Worm (Caenorhabditis elegans) whole organism, L3 larva: ENCODE measurements around the gene rpl-36.A.

ENCODE experiments used
- ZK546.5 ChIP-seq: sonication (generic microtip); optimal IDR thresholded peaks from 2 replicates; lab custom pipeline; 2017; ENCODE audit warnings: missing biosample characterization, missing genetic modification characterization
- ceh-82 ChIP-seq: fragments of 150-350 bp; optimal IDR thresholded peaks from 2 replicates; lab custom pipeline; 2014; ENCODE audit warnings: missing biosample characterization, missing genetic modification characterization
- hmg-11 ChIP-seq: sonication (generic microtip); optimal IDR thresholded peaks from 2 replicates; lab custom pipeline; 2016; ENCODE audit warnings: missing genetic modification characterization, missing compliant biosample characterization
- nfya-1 ChIP-seq: sonication (generic microtip); optimal IDR thresholded peaks from 2 replicates; lab custom pipeline; 2017; ENCODE audit warnings: missing genetic modification characterization, mild to moderate bottlenecking, missing compliant biosample characterization, antibody characterized with exemption, moderate library complexity; ENCODE audit not compliant: insufficient read depth
- pha-4 ChIP-seq: fragments of 150-350 bp; optimal IDR thresholded peaks from 2 replicates; lab custom pipeline; 2014; ENCODE audit warnings: missing biosample characterization, missing genetic modification reagents, missing genetic modification characterization
- tbx-2 ChIP-seq: sonication (generic microtip); optimal IDR thresholded peaks from 2 replicates; lab custom pipeline; 2016; ENCODE audit warnings: mild to moderate bottlenecking, missing genetic modification characterization, missing compliant biosample characterization
- unc-62 ChIP-seq: fragments of 150-350 bp; sonication (generic microtip); optimal IDR thresholded peaks from 4 replicates; lab custom pipeline; 2014; ENCODE audit warnings: missing biosample characterization, missing genetic modification reagents, missing genetic modification characterization

- TF ChIP-seq unc-62 (GFP tag; lab: Kevin White, UChicago) (no peak), ceh-82 (tag; lab: Kevin White, UChicago) (no peak), tbx-2 (tag; lab: Kevin White, UChicago) (no peak), nfya-1 (tag; lab: Kevin White, UChicago) (no peak), ZK546.5 (tag; lab: Kevin White, UChicago) (no peak), pha-4 (tag; lab: Kevin White, UChicago) (no peak), hmg-11 (tag; lab: Kevin White, UChicago) (no peak)
Observed at ce11 chrII:11103657-11104056, 6.7 kb upstream of the rpl-36.A start, which contains the start of gene C09H10.5.
